Fruit fly (Drosophila melanogaster): Measurements from ENCODE around the gene bdl.

The bdl gene

dm6 chr2L:4332962-4333757, 8.8 kb downstream of the bdl start:
- peak; percentile 77 for TF ChIP-seq CG17801 (GFP tag; optimal IDR thresholded peaks at IDR 0.05; ENCODE audit: partially characterized antibody)

dm6 chr2L:4333758-4334114, 9.4 kb downstream of the bdl start, which contains the start of gene Atet:
Gene Atet, plus strand, starts transcription at chr2L:4333913.
- no peak for TF ChIP-seq CG17801 (GFP tag; optimal IDR thresholded peaks at IDR 0.05; ENCODE audit: partially characterized antibody)

- no peak for TF ChIP-seq CG17801 (GFP tag; optimal IDR thresholded peaks at IDR 0.05; ENCODE audit: partially characterized antibody)
These were observed 10.7 kb downstream of the bdl start for dm6 chr2L:4334971-4335436.

- TF ChIP-seq CG17801 (GFP tag; optimal IDR thresholded peaks at IDR 0.05; ENCODE audit: partially characterized antibody), result no peak
These were observed 11.6 kb downstream of the bdl start for dm6 chr2L:4335979-4336378.

dm6 chr2L:4339780-4340694, 15.7 kb downstream of the bdl start:
- no peak for TF ChIP-seq CG17801 (GFP tag; optimal IDR thresholded peaks at IDR 0.05; ENCODE audit: partially characterized antibody)

dm6 chr2L:4345569-4346131, 21.3 kb downstream of the bdl start:
- no peak for TF ChIP-seq CG17801 (GFP tag; optimal IDR thresholded peaks at IDR 0.05; ENCODE audit: partially characterized antibody)

- no peak for TF ChIP-seq CG17801 (GFP tag; optimal IDR thresholded peaks at IDR 0.05; ENCODE audit: partially characterized antibody)
These were observed 22.4 kb downstream of the bdl start for dm6 chr2L:4346619-4347310.

- no peak for TF ChIP-seq CG17801 (GFP tag; optimal IDR thresholded peaks at IDR 0.05; ENCODE audit: partially characterized antibody)
These were observed 24.2 kb downstream of the bdl start for dm6 chr2L:4348545-4348944.

dm6 chr2L:4349677-4350076, 25.3 kb downstream of the bdl start:
- no peak for TF ChIP-seq CG17801 (GFP tag; optimal IDR thresholded peaks at IDR 0.05; ENCODE audit: partially characterized antibody)

dm6 chr2L:4350683-4351324, 26.4 kb downstream of the bdl start:
- TF ChIP-seq CG17801 (GFP tag; optimal IDR thresholded peaks at IDR 0.05; ENCODE audit: partially characterized antibody), result no peak

dm6 chr2L:4352675-4353074, 28.3 kb downstream of the bdl start, which contains the start of gene CG15429:
Gene CG15429, plus strand, starts transcription at chr2L:4352975.
- TF ChIP-seq CG17801 (GFP tag; optimal IDR thresholded peaks at IDR 0.05; ENCODE audit: partially characterized antibody), result no peak

- TF ChIP-seq CG17801 (GFP tag; optimal IDR thresholded peaks at IDR 0.05; ENCODE audit: partially characterized antibody), result no peak
These were observed 30.7 kb downstream of the bdl start for dm6 chr2L:4355066-4355465.

- TF ChIP-seq CG17801 (GFP tag; optimal IDR thresholded peaks at IDR 0.05; ENCODE audit: partially characterized antibody), result no peak
These were observed 34.8 kb downstream of the bdl start for dm6 chr2L:4359156-4359555.

- TF ChIP-seq CG17801 (GFP tag; optimal IDR thresholded peaks at IDR 0.05; ENCODE audit: partially characterized antibody), result no peak
These were observed 36.5 kb downstream of the bdl start for dm6 chr2L:4360882-4361281.
